Worm (Caenorhabditis elegans): ENCODE data around the gene Y75B8A.18.

ce11 chrIII:12207574-12207973 lies 18.5 kb downstream of the Y75B8A.18 start:
- TF ChIP-seq elt-1 (tag; optimal IDR thresholded peaks at IDR 0.05; ENCODE audit: borderline replicate concordance, insufficient read depth) = no peak
- TF ChIP-seq sptf-1 (tag; optimal IDR thresholded peaks at IDR 0.05) = no peak
- TF ChIP-seq hlh-1 (tag; optimal IDR thresholded peaks at IDR 0.05) = no peak
- no peak for TF ChIP-seq lin-13 (tag; optimal IDR thresholded peaks at IDR 0.05)
- no peak for TF ChIP-seq mab-5 (tag; optimal IDR thresholded peaks at IDR 0.05)

Measured in whole organism, mixed stage, embryonic.